Fruit fly (Drosophila melanogaster): Measurements from ENCODE around the gene Cpr64Ac.
A peak's percentile ranks its signal among the peaks of the same experiment; 100 is the strongest.

Cpr64Ac gene

dm6 chr3L:4184563-4184962 lies 28.2 kb downstream of the Cpr64Ac start, which contains the start of gene Teh3:
Teh3 (minus strand) TSS chr3L:4184663.
- TF ChIP-seq tj (GFP tag; optimal IDR thresholded peaks at IDR 0.05), result no peak
- no peak for TF ChIP-seq CG7101 (tag; optimal IDR thresholded peaks at IDR 0.05)
- TF ChIP-seq CG12768 (GFP tag; optimal IDR thresholded peaks at IDR 0.05), result no peak
- no peak for TF ChIP-seq CG11617 (GFP tag; optimal IDR thresholded peaks at IDR 0.05)
- no peak for TF ChIP-seq CG5204 (GFP tag; optimal IDR thresholded peaks at IDR 0.05)
- TF ChIP-seq Crg-1 (GFP tag; optimal IDR thresholded peaks at IDR 0.05), result no peak
- no peak for TF ChIP-seq pad (GFP tag; optimal IDR thresholded peaks at IDR 0.05)
- no peak for TF ChIP-seq CG1620 (GFP tag; optimal IDR thresholded peaks at IDR 0.05)
- TF ChIP-seq Hr96 (GFP tag; optimal IDR thresholded peaks at IDR 0.05), result no peak
- TF ChIP-seq kay (GFP tag; ENCODE audit: borderline replicate concordance), result no peak

dm6 chr3L:4177981-4178562 lies 34.6 kb downstream of the Cpr64Ac start, which contains the start of gene Teh4:
Teh4 (minus strand) TSS chr3L:4178270.
- peak; percentile 8 for TF ChIP-seq toe (GFP tag; optimal IDR thresholded peaks at IDR 0.05)
- TF ChIP-seq kay (GFP tag; ENCODE audit: borderline replicate concordance), result no peak
- TF ChIP-seq CG11617 (GFP tag; optimal IDR thresholded peaks at IDR 0.05), result no peak
- no peak for TF ChIP-seq tj (GFP tag; optimal IDR thresholded peaks at IDR 0.05)
- peak; percentile 0 for TF ChIP-seq CG7045 (GFP tag; optimal IDR thresholded peaks at IDR 0.05)
- peak; percentile 27 for TF ChIP-seq CG5204 (GFP tag; optimal IDR thresholded peaks at IDR 0.05)

dm6 chr3L:4173584-4173983 lies 39.1 kb downstream of the Cpr64Ac start, which contains the start of gene CG18675:
CG18675 (plus strand) TSS chr3L:4173884.
- TF ChIP-seq CG5204 (GFP tag; optimal IDR thresholded peaks at IDR 0.05), result no peak
- TF ChIP-seq CG7045 (GFP tag; optimal IDR thresholded peaks at IDR 0.05), result no peak
- no peak for TF ChIP-seq tj (GFP tag; optimal IDR thresholded peaks at IDR 0.05)
- no peak for TF ChIP-seq pad (GFP tag; optimal IDR thresholded peaks at IDR 0.05)
- TF ChIP-seq CG14711 (tag; optimal IDR thresholded peaks at IDR 0.05), result no peak
- no peak for TF ChIP-seq Mnt (GFP tag; optimal IDR thresholded peaks at IDR 0.05)
- no peak for TF ChIP-seq CG7101 (tag; optimal IDR thresholded peaks at IDR 0.05)
- TF ChIP-seq Hr96 (GFP tag; optimal IDR thresholded peaks at IDR 0.05), result no peak
- no peak for TF ChIP-seq kay (GFP tag; ENCODE audit: borderline replicate concordance)
- TF ChIP-seq toe (GFP tag; optimal IDR thresholded peaks at IDR 0.05), result no peak

dm6 chr3L:4169957-4170651 lies 42.6 kb downstream of the Cpr64Ac start, which contains the start of gene Ero1L:
Ero1L (plus strand) TSS chr3L:4170404.
- TF ChIP-seq CG11617 (GFP tag; optimal IDR thresholded peaks at IDR 0.05) (no peak), CG14711 (tag; optimal IDR thresholded peaks at IDR 0.05) (peak; percentile 99), cic (GFP tag; optimal IDR thresholded peaks at IDR 0.05) (peak; percentile 38), CG33017 (tag; optimal IDR thresholded peaks at IDR 0.05) (peak; percentile 19), CG1620 (GFP tag; optimal IDR thresholded peaks at IDR 0.05) (no peak), Clk (GFP tag; optimal IDR thresholded peaks at IDR 0.05) (no peak), cnc (optimal IDR thresholded peaks at IDR 0.05) (no peak), CG7045 (GFP tag; optimal IDR thresholded peaks at IDR 0.05) (peak; percentile 41), tj (GFP tag; optimal IDR thresholded peaks at IDR 0.05) (no peak), CG12768 (GFP tag; optimal IDR thresholded peaks at IDR 0.05) (no peak), CG7101 (tag; optimal IDR thresholded peaks at IDR 0.05) (peak; percentile 11), toe (GFP tag; optimal IDR thresholded peaks at IDR 0.05) (peak; percentile 48), Mnt (GFP tag; optimal IDR thresholded peaks at IDR 0.05) (peak; percentile 60), pad (GFP tag; optimal IDR thresholded peaks at IDR 0.05) (peak; percentile 8), CG5204 (GFP tag; optimal IDR thresholded peaks at IDR 0.05) (peak; percentile 17), Hr96 (GFP tag; optimal IDR thresholded peaks at IDR 0.05) (peak; percentile 16), kay (GFP tag; ENCODE audit: borderline replicate concordance) (peak; percentile 93), bab1 (GFP tag; optimal IDR thresholded peaks at IDR 0.05) (peak; percentile 52), Crg-1 (GFP tag; optimal IDR thresholded peaks at IDR 0.05) (no peak), ovo (GFP tag; optimal IDR thresholded peaks at IDR 0.05) (no peak)

DNA sequence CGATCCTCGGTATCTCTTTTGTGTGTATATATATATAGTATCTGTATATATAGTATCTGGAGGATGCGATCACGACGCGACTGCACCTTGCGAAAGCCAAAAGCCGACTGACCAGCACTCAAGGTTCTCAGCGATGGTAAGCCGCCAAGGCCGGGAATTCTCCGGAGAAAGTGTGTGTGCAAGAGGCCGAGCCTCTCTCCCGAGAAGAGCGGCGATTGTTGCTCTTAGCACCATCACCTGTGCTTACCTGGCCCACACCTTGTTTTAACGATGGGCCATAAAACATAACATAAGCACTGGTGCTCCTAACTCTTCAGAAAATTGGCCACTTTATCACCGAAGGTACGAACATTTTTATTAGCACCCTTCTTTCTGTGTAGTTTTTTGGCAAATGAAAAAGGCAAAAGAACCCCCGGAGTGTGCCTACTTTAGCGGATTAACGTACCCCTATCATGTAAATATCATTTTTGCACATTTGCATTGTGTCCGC lies 45.3 kb downstream of the Cpr64Ac start, which contains the start of gene mas:
mas (minus strand) TSS at position 112 of the 490 bp plus-strand sequence.
- no peak for TF ChIP-seq ovo (GFP tag; optimal IDR thresholded peaks at IDR 0.05)
- no peak for TF ChIP-seq Clk (GFP tag; optimal IDR thresholded peaks at IDR 0.05)
- TF ChIP-seq CG12768 (GFP tag; optimal IDR thresholded peaks at IDR 0.05), result no peak
- TF ChIP-seq CG7045 (GFP tag; optimal IDR thresholded peaks at IDR 0.05), result no peak
- TF ChIP-seq CG5204 (GFP tag; optimal IDR thresholded peaks at IDR 0.05), result no peak
- TF ChIP-seq pad (GFP tag; optimal IDR thresholded peaks at IDR 0.05), result no peak

Measured in whole organism, adult.